Worm (Caenorhabditis elegans): ENCODE measurements around the gene ZC376.8.

Gene ZC376.8

DNA sequence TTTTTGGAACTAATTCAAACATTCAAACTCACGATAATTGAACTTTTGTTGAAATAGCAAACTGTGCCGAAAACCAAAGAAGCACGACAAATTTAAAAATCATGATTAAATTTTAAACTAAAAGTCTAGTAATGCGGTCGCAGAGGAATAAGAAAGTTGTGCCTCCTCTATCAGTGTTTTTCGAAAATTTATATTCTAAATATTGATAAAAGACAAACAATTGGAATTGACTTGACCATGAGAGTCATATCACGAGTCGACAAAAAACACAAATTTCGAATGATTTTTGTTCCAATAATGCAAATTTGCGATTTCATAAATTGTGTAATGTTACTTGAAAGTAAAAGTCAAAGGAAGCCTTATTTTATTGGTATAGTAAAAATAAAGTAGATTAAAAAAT is 19.3 kb upstream of the ZC376.8 start, which contains the start of gene cest-1.2:
Gene cest-1.2, minus strand, starts transcription at position 165 of the 400 bp plus-strand sequence.
- no peak for TF ChIP-seq tbx-37 (GFP tag; conservative IDR thresholded peaks at IDR 0.05)
- TF ChIP-seq scrt-1 (GFP tag; IDR thresholded peaks at IDR 0.05), result no peak
- TF ChIP-seq tra-4 (tag; optimal IDR thresholded peaks at IDR 0.05), result no peak
- no peak for TF ChIP-seq hnd-1 (tag; optimal IDR thresholded peaks at IDR 0.05)
- no peak for TF ChIP-seq hmbx-1 (tag; optimal IDR thresholded peaks at IDR 0.05)
- no peak for TF ChIP-seq B0310.2 (tag; optimal IDR thresholded peaks at IDR 0.05)
- TF ChIP-seq sea-1 (GFP tag; conservative IDR thresholded peaks at IDR 0.05), result no peak
- TF ChIP-seq F13C5.2 (tag; optimal IDR thresholded peaks at IDR 0.05), result no peak
- no peak for TF ChIP-seq hmg-4 (GFP tag; optimal IDR thresholded peaks at IDR 0.05)
- TF ChIP-seq ets-7 (tag; optimal IDR thresholded peaks at IDR 0.05), result no peak
- no peak for TF ChIP-seq ceh-13 (GFP tag; optimal IDR thresholded peaks at IDR 0.05)
- no peak for TF ChIP-seq tbx-11 (GFP tag; IDR thresholded peaks at IDR 0.05)
- TF ChIP-seq pes-1 (GFP tag; IDR thresholded peaks at IDR 0.05), result no peak
- TF ChIP-seq ama-1 (optimal IDR thresholded peaks at IDR 0.05), result no peak
- TF ChIP-seq aly-1 (tag; optimal IDR thresholded peaks at IDR 0.05), result no peak
- no peak for TF ChIP-seq flt-1 (GFP tag; IDR thresholded peaks at IDR 0.05)
- TF ChIP-seq ceh-36 (tag; optimal IDR thresholded peaks at IDR 0.05), result no peak

DNA sequence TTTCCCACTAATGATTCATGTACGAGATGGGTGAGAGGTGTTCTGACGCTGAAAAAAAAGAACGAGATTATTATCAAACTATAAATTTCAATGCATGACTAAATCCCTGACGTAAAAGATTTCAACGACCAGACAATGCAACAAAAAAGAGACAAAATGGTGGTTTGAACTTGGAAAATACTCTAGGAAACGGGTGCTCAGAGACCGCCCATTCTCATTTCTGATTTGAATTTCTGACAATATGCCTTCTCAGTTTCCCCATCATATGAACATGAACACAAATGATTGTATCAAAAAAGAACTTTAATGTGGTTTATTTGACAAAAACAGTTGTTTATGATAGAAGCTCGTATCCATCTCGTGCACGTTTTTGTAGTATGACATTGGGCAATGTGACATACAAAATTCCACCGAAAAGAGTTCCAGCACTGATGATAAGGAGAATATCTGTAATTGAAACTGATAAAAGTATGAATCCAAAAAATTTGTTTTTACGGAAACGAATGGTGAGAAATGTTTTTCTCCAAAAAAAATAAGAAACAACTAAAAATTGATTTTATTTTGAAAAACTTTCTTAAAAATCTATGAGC is 17.0 kb upstream of the ZC376.8 start, which contains the start of gene srd-26:
Gene srd-26, minus strand, starts transcription at position 51 of the 590 bp plus-strand sequence.
- TF ChIP-seq aly-1 (tag; optimal IDR thresholded peaks at IDR 0.05), result no peak
- TF ChIP-seq B0310.2 (tag; optimal IDR thresholded peaks at IDR 0.05), result no peak
- no peak for TF ChIP-seq hmbx-1 (tag; optimal IDR thresholded peaks at IDR 0.05)
- no peak for TF ChIP-seq tbx-11 (GFP tag; IDR thresholded peaks at IDR 0.05)
- TF ChIP-seq ama-1 (optimal IDR thresholded peaks at IDR 0.05), result no peak
- no peak for TF ChIP-seq ets-7 (tag; optimal IDR thresholded peaks at IDR 0.05)

DNA sequence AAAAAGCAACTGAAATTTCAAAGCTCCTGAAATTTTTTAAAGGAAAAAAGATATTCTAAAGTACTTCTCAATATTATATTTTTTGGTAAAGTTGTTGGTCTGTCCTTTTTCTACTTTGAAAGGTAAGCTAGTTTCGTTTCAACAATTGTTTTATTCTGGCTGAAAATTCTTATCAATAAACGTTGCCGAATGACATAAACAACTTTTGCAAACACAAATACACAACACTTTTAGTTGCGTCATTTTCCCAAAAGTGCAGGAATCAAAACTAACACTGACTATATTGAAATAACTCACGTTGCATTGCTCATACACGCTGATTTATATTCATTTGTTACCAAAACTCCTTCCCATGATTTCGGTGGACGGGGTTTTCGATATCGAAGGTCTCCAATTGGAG is 14.3 kb upstream of the ZC376.8 start:
- no peak for TF ChIP-seq pes-1 (GFP tag; IDR thresholded peaks at IDR 0.05)
- no peak for TF ChIP-seq hmbx-1 (tag; optimal IDR thresholded peaks at IDR 0.05)
- no peak for TF ChIP-seq scrt-1 (GFP tag; IDR thresholded peaks at IDR 0.05)
- TF ChIP-seq sea-1 (GFP tag; conservative IDR thresholded peaks at IDR 0.05), result no peak
- TF ChIP-seq tbx-37 (GFP tag; conservative IDR thresholded peaks at IDR 0.05), result no peak
- no peak for TF ChIP-seq tbx-11 (GFP tag; IDR thresholded peaks at IDR 0.05)
- TF ChIP-seq aly-1 (tag; optimal IDR thresholded peaks at IDR 0.05), result no peak
- no peak for TF ChIP-seq hmg-4 (GFP tag; optimal IDR thresholded peaks at IDR 0.05)
- no peak for TF ChIP-seq flt-1 (GFP tag; IDR thresholded peaks at IDR 0.05)
- TF ChIP-seq tra-4 (tag; optimal IDR thresholded peaks at IDR 0.05), result no peak
- TF ChIP-seq F13C5.2 (tag; optimal IDR thresholded peaks at IDR 0.05), result no peak
- TF ChIP-seq hnd-1 (tag; optimal IDR thresholded peaks at IDR 0.05), result no peak
- no peak for TF ChIP-seq B0310.2 (tag; optimal IDR thresholded peaks at IDR 0.05)
- TF ChIP-seq ama-1 (optimal IDR thresholded peaks at IDR 0.05), result no peak
- TF ChIP-seq ceh-36 (tag; optimal IDR thresholded peaks at IDR 0.05), result no peak
- TF ChIP-seq ets-7 (tag; optimal IDR thresholded peaks at IDR 0.05), result no peak
- TF ChIP-seq ceh-13 (GFP tag; optimal IDR thresholded peaks at IDR 0.05), result no peak

DNA sequence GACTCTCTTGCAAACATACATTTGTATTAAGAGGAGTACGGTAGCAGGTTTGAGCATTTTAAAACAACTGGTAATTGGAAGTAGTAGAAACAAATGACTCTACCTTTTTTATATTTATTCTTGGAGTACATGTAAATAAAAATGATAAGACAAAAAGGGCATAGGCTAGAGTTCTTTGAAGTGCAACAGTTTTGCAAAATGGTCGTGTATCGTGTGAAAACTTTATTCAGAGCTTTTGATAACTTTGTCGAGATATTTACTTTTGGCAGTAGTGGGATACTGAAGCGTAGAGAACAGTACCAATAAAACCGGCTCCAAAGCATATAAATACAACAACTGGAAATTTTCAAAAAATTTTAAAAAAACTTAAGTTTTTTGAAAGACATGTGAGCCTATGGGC is 13.4 kb upstream of the ZC376.8 start, which contains the start of gene cest-1.1:
Gene cest-1.1, minus strand, starts transcription at position 101 of the 400 bp plus-strand sequence.
- TF ChIP-seq ceh-13 (GFP tag; optimal IDR thresholded peaks at IDR 0.05), result no peak

DNA sequence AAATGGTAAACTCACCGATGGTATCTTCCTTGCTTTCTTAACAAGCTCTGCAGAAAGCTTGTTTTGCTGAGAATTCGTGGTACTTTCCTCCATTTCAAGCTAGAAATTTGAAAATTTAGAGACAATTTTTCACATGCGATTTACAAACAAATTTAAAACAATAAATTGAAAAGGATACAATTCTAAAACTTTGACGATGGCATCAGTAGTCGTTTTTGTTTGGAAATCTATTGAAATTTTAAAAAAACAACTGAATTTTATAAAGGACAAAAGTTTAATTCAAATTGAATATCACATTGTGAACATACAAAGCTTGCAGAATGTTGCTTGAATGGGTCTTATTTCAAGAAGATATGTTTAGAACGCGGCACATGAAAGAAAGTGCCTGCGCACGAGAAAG is 12.4 kb upstream of the ZC376.8 start, which contains the start of gene ocam-1:
Gene ocam-1, minus strand, starts transcription at position 101 of the 400 bp plus-strand sequence.
- no peak for TF ChIP-seq ceh-36 (tag; optimal IDR thresholded peaks at IDR 0.05)
- TF ChIP-seq hmbx-1 (tag; optimal IDR thresholded peaks at IDR 0.05), result no peak
- no peak for TF ChIP-seq F13C5.2 (tag; optimal IDR thresholded peaks at IDR 0.05)
- no peak for TF ChIP-seq tbx-11 (GFP tag; IDR thresholded peaks at IDR 0.05)
- no peak for TF ChIP-seq pes-1 (GFP tag; IDR thresholded peaks at IDR 0.05)
- TF ChIP-seq aly-1 (tag; optimal IDR thresholded peaks at IDR 0.05), result no peak
- TF ChIP-seq tbx-37 (GFP tag; conservative IDR thresholded peaks at IDR 0.05), result no peak
- no peak for TF ChIP-seq sea-1 (GFP tag; conservative IDR thresholded peaks at IDR 0.05)
- no peak for TF ChIP-seq hnd-1 (tag; optimal IDR thresholded peaks at IDR 0.05)
- TF ChIP-seq hmg-4 (GFP tag; optimal IDR thresholded peaks at IDR 0.05), result no peak
- no peak for TF ChIP-seq flt-1 (GFP tag; IDR thresholded peaks at IDR 0.05)
- TF ChIP-seq B0310.2 (tag; optimal IDR thresholded peaks at IDR 0.05), result no peak
- TF ChIP-seq ets-7 (tag; optimal IDR thresholded peaks at IDR 0.05), result no peak

DNA sequence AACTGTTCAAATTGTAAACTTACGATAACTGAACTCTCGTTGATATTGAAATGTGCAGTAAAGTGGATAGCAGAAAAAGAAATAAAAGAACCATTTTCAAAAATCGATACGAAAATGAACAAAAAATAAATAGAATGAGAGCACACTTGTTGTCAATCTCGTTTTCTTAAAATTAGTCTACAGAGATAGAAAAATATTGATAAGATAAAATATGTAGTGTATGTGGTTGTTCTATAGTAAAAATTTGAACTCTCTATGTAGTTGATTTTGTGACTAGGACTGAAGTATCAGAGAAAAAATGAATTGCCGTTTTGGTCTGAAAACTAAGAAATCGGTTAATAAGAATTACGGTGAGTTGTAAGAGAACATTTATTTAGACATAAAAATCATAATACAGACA is 8.8 kb upstream of the ZC376.8 start, which contains the start of gene cest-2.1:
Gene cest-2.1, minus strand, starts transcription at position 198 of the 400 bp plus-strand sequence.
- TF ChIP-seq tbx-37 (GFP tag; conservative IDR thresholded peaks at IDR 0.05) (no peak), B0310.2 (tag; optimal IDR thresholded peaks at IDR 0.05) (no peak), aly-1 (tag; optimal IDR thresholded peaks at IDR 0.05) (no peak), ceh-13 (GFP tag; optimal IDR thresholded peaks at IDR 0.05) (no peak), ama-1 (optimal IDR thresholded peaks at IDR 0.05) (no peak), flt-1 (GFP tag; IDR thresholded peaks at IDR 0.05) (no peak), sea-1 (GFP tag; conservative IDR thresholded peaks at IDR 0.05) (no peak), ets-7 (tag; optimal IDR thresholded peaks at IDR 0.05) (no peak), tra-4 (tag; optimal IDR thresholded peaks at IDR 0.05) (no peak), hmg-4 (GFP tag; optimal IDR thresholded peaks at IDR 0.05) (no peak), hnd-1 (tag; optimal IDR thresholded peaks at IDR 0.05) (no peak)

DNA sequence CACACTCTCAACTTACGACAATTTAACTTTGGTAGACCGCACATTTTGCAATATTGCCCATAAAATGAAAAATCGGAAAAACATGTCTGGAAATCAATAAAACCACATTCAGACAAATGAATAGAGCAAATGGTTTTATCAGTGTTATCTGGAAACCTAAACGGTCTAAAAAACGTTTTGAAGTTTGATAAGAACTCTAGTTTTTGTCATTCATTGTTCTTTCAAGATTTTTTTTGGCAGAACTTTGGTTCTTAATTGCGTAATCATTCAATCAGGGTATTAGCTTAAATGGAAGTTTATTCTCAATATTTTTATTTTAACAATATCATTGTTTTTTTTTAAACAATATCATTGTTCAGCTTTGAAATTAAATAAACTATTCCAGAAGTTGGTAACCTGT is 4.8 kb upstream of the ZC376.8 start, which contains the start of gene cest-2.2:
Gene cest-2.2, minus strand, starts transcription at position 140 of the 400 bp plus-strand sequence.
- TF ChIP-seq hnd-1 (tag; optimal IDR thresholded peaks at IDR 0.05) (no peak), scrt-1 (GFP tag; IDR thresholded peaks at IDR 0.05) (no peak), F13C5.2 (tag; optimal IDR thresholded peaks at IDR 0.05) (no peak)

DNA sequence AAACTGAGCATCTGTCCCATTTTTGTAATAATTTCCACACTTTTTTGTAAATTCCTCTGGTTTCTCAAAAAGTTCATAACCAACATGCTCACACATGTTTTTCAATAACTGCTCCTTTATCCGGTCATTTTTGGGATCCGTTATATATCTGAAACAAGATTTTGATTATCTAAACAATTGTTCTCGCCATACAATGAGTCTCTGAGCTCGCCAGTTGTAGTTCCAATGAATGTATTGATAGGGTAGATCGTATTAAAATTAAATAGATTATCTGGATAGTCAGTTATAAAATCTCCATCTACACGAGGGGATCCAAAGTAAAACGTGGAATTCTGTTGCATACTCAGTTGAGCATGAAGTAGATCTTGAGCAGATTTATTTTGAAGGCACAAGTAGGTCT is 3.5 kb upstream of the ZC376.8 start:
- TF ChIP-seq pes-1 (GFP tag; IDR thresholded peaks at IDR 0.05) (no peak), hmg-4 (GFP tag; optimal IDR thresholded peaks at IDR 0.05) (no peak), tbx-11 (GFP tag; IDR thresholded peaks at IDR 0.05) (no peak), ceh-36 (tag; optimal IDR thresholded peaks at IDR 0.05) (no peak), B0310.2 (tag; optimal IDR thresholded peaks at IDR 0.05) (no peak), sea-1 (GFP tag; conservative IDR thresholded peaks at IDR 0.05) (no peak), ets-7 (tag; optimal IDR thresholded peaks at IDR 0.05) (no peak), scrt-1 (GFP tag; IDR thresholded peaks at IDR 0.05) (no peak), tbx-37 (GFP tag; conservative IDR thresholded peaks at IDR 0.05) (no peak), F13C5.2 (tag; optimal IDR thresholded peaks at IDR 0.05) (no peak), aly-1 (tag; optimal IDR thresholded peaks at IDR 0.05) (no peak), ama-1 (optimal IDR thresholded peaks at IDR 0.05) (no peak), tra-4 (tag; optimal IDR thresholded peaks at IDR 0.05) (no peak), hnd-1 (tag; optimal IDR thresholded peaks at IDR 0.05) (no peak)
